Worm (Caenorhabditis elegans) whole organism, L1 larva: ENCODE measurements around the gene sms-3.

Experiments used
- C04F5.9 ChIP-seq: sonication (generic microtip); optimal IDR thresholded peaks from 2 replicates; lab custom pipeline; 2016; ENCODE audit warnings: missing genetic modification characterization, missing compliant biosample characterization
- C34B4.2 ChIP-seq: sonication (generic microtip); optimal IDR thresholded peaks from 2 replicates; lab custom pipeline; 2017; ENCODE audit warnings: mild to moderate bottlenecking, missing genetic modification characterization, missing compliant biosample characterization
- aha-1 ChIP-seq: fragments of 150-350 bp; optimal IDR thresholded peaks from 2 replicates; lab custom pipeline; 2014; ENCODE audit warnings: missing biosample characterization, missing genetic modification characterization
- alr-1 ChIP-seq: fragments of 200-800 bp; sonication (Bioruptor generic); optimal IDR thresholded peaks from 2 replicates; lab custom pipeline; 2018; ENCODE audit warnings: borderline replicate concordance, mild to moderate bottlenecking, missing genetic modification characterization, missing compliant biosample characterization
- ceh-63 ChIP-seq: fragments of 200-800 bp; sonication (Bioruptor generic); optimal IDR thresholded peaks from 2 replicates; lab custom pipeline; 2018; ENCODE audit warnings: mild to moderate bottlenecking, missing genetic modification characterization, missing compliant biosample characterization
- ceh-8 ChIP-seq: fragments of 200-800 bp; sonication (Bioruptor generic); optimal IDR thresholded peaks from 2 replicates; lab custom pipeline; 2018; ENCODE audit warnings: mild to moderate bottlenecking, missing genetic modification characterization, moderate library complexity, missing compliant biosample characterization
- ceh-82 ChIP-seq, 3 experiments: fragments of 150-350 bp in 1 of 3; sonication (generic microtip) in 2 of 3; optimal IDR thresholded peaks; 2 replicates each; lab custom pipeline; 2014 to 2017; ENCODE audit warnings: missing biosample characterization in 3 of 3, missing genetic modification characterization in 3 of 3
- ceh-90 ChIP-seq: sonication (generic microtip); optimal IDR thresholded peaks from 2 replicates; lab custom pipeline; 2016; ENCODE audit warnings: missing genetic modification characterization, missing compliant biosample characterization
- dpl-1 ChIP-seq, 3 experiments: fragments of 150-350 bp in 2 of 3; sonication (generic microtip) in 1 of 3; optimal IDR thresholded peaks; 2 replicates each; lab custom pipeline; 2014 to 2017; ENCODE audit warnings: missing biosample characterization in 3 of 3, missing genetic modification characterization in 3 of 3, missing genetic modification reagents in 3 of 3
- efl-3 ChIP-seq: fragments of 200-800 bp; sonication (Bioruptor generic); optimal IDR thresholded peaks from 2 replicates; lab custom pipeline; 2018; ENCODE audit warnings: mild to moderate bottlenecking, missing genetic modification characterization, missing compliant biosample characterization
- egl-27 ChIP-seq, 2 experiments: fragments of 150-350 bp in 1 of 2; sonication (generic microtip); optimal IDR thresholded peaks; 3 replicates each; lab custom pipeline; 2017 to 2018; ENCODE audit warnings: missing biosample characterization in 2 of 2, missing genetic modification characterization in 2 of 2, missing genetic modification reagents in 2 of 2
- elt-2 ChIP-seq: sonication (generic microtip); optimal IDR thresholded peaks from 2 replicates; lab custom pipeline; 2016; ENCODE audit warnings: missing genetic modification characterization, mild to moderate bottlenecking, inconsistent platforms, missing compliant biosample characterization, missing genetic modification reagents
- ets-5 ChIP-seq: fragments of 200-800 bp; sonication (Bioruptor generic); IDR thresholded peaks from 2 replicates; pipeline ENCODE4 v1.3.6; 2022; ENCODE audit warnings: missing genetic modification characterization, missing compliant biosample characterization
- fkh-10 ChIP-seq: sonication (generic microtip); optimal IDR thresholded peaks from 2 replicates; lab custom pipeline; 2017; ENCODE audit warnings: missing biosample characterization, missing genetic modification reagents, missing genetic modification characterization
- grh-1 ChIP-seq: fragments of 200-800 bp; sonication (Bioruptor generic); IDR thresholded peaks from 2 replicates; pipeline ENCODE4 v1.3.6; 2022; ENCODE audit warnings: missing genetic modification reagents, missing genetic modification characterization, missing compliant biosample characterization
- hlh-17 ChIP-seq: fragments of 200-800 bp; sonication (Bioruptor generic); optimal IDR thresholded peaks from 2 replicates; lab custom pipeline; 2018; ENCODE audit warnings: missing genetic modification characterization, mild to moderate bottlenecking, missing compliant biosample characterization, moderate library complexity, borderline replicate concordance
- hlh-4 ChIP-seq: sonication (generic microtip); optimal IDR thresholded peaks from 2 replicates; lab custom pipeline; 2016; ENCODE audit warnings: mild to moderate bottlenecking, missing genetic modification characterization, missing compliant biosample characterization
- hpl-2 ChIP-seq: fragments of 150-350 bp; optimal IDR thresholded peaks from 2 replicates; lab custom pipeline; 2014; ENCODE audit warnings: missing biosample characterization, missing genetic modification reagents, missing genetic modification characterization
- irx-1 ChIP-seq: sonication (generic microtip); optimal IDR thresholded peaks from 2 replicates; lab custom pipeline; 2016; ENCODE audit warnings: missing genetic modification characterization, missing compliant biosample characterization
- lin-13 ChIP-seq: fragments of 150-350 bp; optimal IDR thresholded peaks from 2 replicates; lab custom pipeline; 2014; ENCODE audit warnings: missing biosample characterization, missing genetic modification reagents, missing genetic modification characterization
- lin-14 ChIP-seq: fragments of 200-800 bp; sonication (Bioruptor generic); optimal IDR thresholded peaks from 2 replicates; lab custom pipeline; 2018; ENCODE audit warnings: mild to moderate bottlenecking, missing genetic modification characterization, moderate library complexity, missing compliant biosample characterization
- lir-3 ChIP-seq: sonication (generic microtip); optimal IDR thresholded peaks from 2 replicates; lab custom pipeline; 2016; ENCODE audit warnings: mild to moderate bottlenecking, missing genetic modification characterization, moderate library complexity, missing compliant biosample characterization; ENCODE audit not compliant: poor library complexity
- mab-9 ChIP-seq: fragments of 200-800 bp; sonication (Bioruptor generic); IDR thresholded peaks from 2 replicates; pipeline ENCODE4 v1.3.6; 2022; ENCODE audit warnings: missing genetic modification reagents, missing genetic modification characterization, missing compliant biosample characterization
- mdl-1 ChIP-seq, 2 experiments: fragments of 150-350 bp; optimal IDR thresholded peaks; 2 replicates each; lab custom pipeline; 2014 to 2017; ENCODE audit warnings: missing biosample characterization in 2 of 2, missing genetic modification characterization in 2 of 2, inconsistent platforms in 1 of 2
- nhr-12 ChIP-seq: sonication (generic microtip); optimal IDR thresholded peaks from 2 replicates; lab custom pipeline; 2017; ENCODE audit warnings: missing biosample characterization, missing genetic modification characterization
- nhr-20 ChIP-seq: sonication (generic microtip); optimal IDR thresholded peaks from 2 replicates; lab custom pipeline; 2016; ENCODE audit warnings: mild to moderate bottlenecking, missing genetic modification characterization, missing compliant biosample characterization
- nhr-237 ChIP-seq: fragments of 150-350 bp; optimal IDR thresholded peaks from 2 replicates; lab custom pipeline; 2014; ENCODE audit warnings: missing biosample characterization, missing genetic modification characterization
- nhr-28 ChIP-seq: fragments of 150-350 bp; optimal IDR thresholded peaks from 2 replicates; lab custom pipeline; 2014; ENCODE audit warnings: missing biosample characterization, missing genetic modification characterization
- nhr-71 ChIP-seq: sonication (generic microtip); optimal IDR thresholded peaks from 2 replicates; lab custom pipeline; 2016; ENCODE audit warnings: mild to moderate bottlenecking, missing genetic modification characterization, moderate library complexity, missing compliant biosample characterization
- nhr-76 ChIP-seq: sonication (generic microtip); optimal IDR thresholded peaks from 2 replicates; lab custom pipeline; 2017; ENCODE audit warnings: missing biosample characterization, missing genetic modification characterization
- nhr-77 ChIP-seq: fragments of 150-350 bp; optimal IDR thresholded peaks from 2 replicates; lab custom pipeline; 2014; ENCODE audit warnings: missing biosample characterization, missing genetic modification characterization
- nhr-85 ChIP-seq: sonication (generic microtip); peaks from one replicate; lab custom pipeline; 2016; ENCODE audit warnings: missing genetic modification characterization, inconsistent platforms, missing compliant biosample characterization
- nhr-90 ChIP-seq: sonication (generic microtip); optimal IDR thresholded peaks from 2 replicates; lab custom pipeline; 2016; ENCODE audit warnings: mild to moderate bottlenecking, missing genetic modification characterization, missing compliant biosample characterization; ENCODE audit not compliant: poor library complexity
- pag-3 ChIP-seq: sonication (generic microtip); optimal IDR thresholded peaks from 2 replicates; lab custom pipeline; 2017; ENCODE audit warnings: missing genetic modification characterization, mild to moderate bottlenecking, missing compliant biosample characterization, antibody characterized with exemption, borderline replicate concordance; ENCODE audit not compliant: insufficient read depth
- pax-3 ChIP-seq: fragments of 200-800 bp; sonication (Bioruptor generic); optimal IDR thresholded peaks from 2 replicates; lab custom pipeline; 2018; ENCODE audit warnings: mild to moderate bottlenecking, missing genetic modification characterization, moderate library complexity, missing compliant biosample characterization
- skn-1 ChIP-seq: fragments of 150-350 bp; optimal IDR thresholded peaks from 2 replicates; lab custom pipeline; 2014; ENCODE audit warnings: missing biosample characterization, missing genetic modification characterization
- snpc-4 ChIP-seq: fragments of 150-350 bp; optimal IDR thresholded peaks from 2 replicates; lab custom pipeline; 2014; ENCODE audit warnings: missing biosample characterization, missing genetic modification characterization
- snu-23 ChIP-seq: sonication (generic microtip); optimal IDR thresholded peaks from 2 replicates; lab custom pipeline; 2016; ENCODE audit warnings: missing genetic modification characterization, missing compliant biosample characterization
- sox-4 ChIP-seq: sonication (generic microtip); optimal IDR thresholded peaks from 2 replicates; lab custom pipeline; 2016; ENCODE audit warnings: missing genetic modification characterization, missing compliant biosample characterization
- sup-37 ChIP-seq: fragments of 200-800 bp; sonication (Bioruptor generic); optimal IDR thresholded peaks from 2 replicates; lab custom pipeline; 2018; ENCODE audit warnings: mild to moderate bottlenecking, missing genetic modification characterization, missing compliant biosample characterization
- swsn-7 ChIP-seq: sonication (generic microtip); optimal IDR thresholded peaks from 2 replicates; lab custom pipeline; 2016; ENCODE audit warnings: missing genetic modification characterization, missing compliant biosample characterization
- tbx-2 ChIP-seq: sonication (generic microtip); optimal IDR thresholded peaks from 2 replicates; lab custom pipeline; 2016; ENCODE audit warnings: missing genetic modification characterization, missing compliant biosample characterization
- tlp-1 ChIP-seq: fragments of 150-350 bp; optimal IDR thresholded peaks from 2 replicates; lab custom pipeline; 2014; ENCODE audit warnings: missing biosample characterization, missing genetic modification characterization
- unc-30 ChIP-seq: sonication (generic microtip); optimal IDR thresholded peaks from 2 replicates; lab custom pipeline; 2017; ENCODE audit warnings: missing biosample characterization, missing genetic modification characterization
- unc-98 ChIP-seq: fragments of 200-800 bp; sonication (Bioruptor generic); IDR thresholded peaks from 2 replicates; pipeline ENCODE4 v1.3.6; 2022; ENCODE audit warnings: missing genetic modification characterization, missing compliant biosample characterization
- xbp-1 ChIP-seq: sonication (generic microtip); optimal IDR thresholded peaks from 2 replicates; lab custom pipeline; 2016; ENCODE audit warnings: missing genetic modification characterization, missing compliant biosample characterization
- zip-4 ChIP-seq: fragments of 200-800 bp; sonication (Bioruptor generic); optimal IDR thresholded peaks from 2 replicates; lab custom pipeline; 2018; ENCODE audit warnings: mild to moderate bottlenecking, missing genetic modification characterization, moderate library complexity, missing compliant biosample characterization
- ztf-11 ChIP-seq, 2 experiments: sonication (generic microtip); optimal IDR thresholded peaks; 2 replicates each; lab custom pipeline; 2016 to 2017; ENCODE audit warnings: missing genetic modification characterization in 2 of 2, missing biosample characterization in 1 of 2, missing compliant biosample characterization in 1 of 2

sms-3 gene

ce11 chrIII:1619442-1619841 is 18.5 kb upstream of the sms-3 start, which contains the start of gene hsp-60:
Gene hsp-60 (plus strand): TSS chrIII:1619742.
- no peak for TF ChIP-seq skn-1
- TF ChIP-seq nhr-71 (tag; lab: Kevin White, UChicago) = no peak
- TF ChIP-seq lin-13 (GFP tag; lab: Kevin White, UChicago) = no peak
- TF ChIP-seq tbx-2 (tag; lab: Kevin White, UChicago) = no peak
- TF ChIP-seq nhr-237 (tag; lab: Kevin White, UChicago) = no peak
- TF ChIP-seq grh-1 (GFP tag; lab: Robert Waterston, UW) = no peak
- TF ChIP-seq C04F5.9 (tag; lab: Kevin White, UChicago) = no peak
- no peak for TF ChIP-seq lin-14 (GFP tag; lab: Kevin White, UChicago)
- TF ChIP-seq xbp-1 = no peak
- TF ChIP-seq egl-27 (tag; optimal IDR thresholded peaks at IDR 0.05; lab: Kevin White, UChicago) = no peak
- TF ChIP-seq fkh-10 (GFP tag; lab: Kevin White, UChicago) = no peak
- TF ChIP-seq hpl-2 (GFP tag; lab: Kevin White, UChicago) = no peak
- TF ChIP-seq ztf-11 (tag; optimal IDR thresholded peaks at IDR 0.05; lab: Kevin White, UChicago) = no peak
- TF ChIP-seq mdl-1 (tag; optimal IDR thresholded peaks at IDR 0.05; lab: Kevin White, UChicago) = no peak
- no peak for TF ChIP-seq irx-1
- TF ChIP-seq efl-3 = no peak

- TF ChIP-seq hlh-4 (tag; lab: Kevin White, UChicago) = no peak
- peak; percentile 92 for TF ChIP-seq nhr-77 (tag; lab: Kevin White, UChicago)
- peak; percentile 97 for TF ChIP-seq lir-3 (tag; lab: Kevin White, UChicago)
- TF ChIP-seq nhr-20 (tag; lab: Kevin White, UChicago) = peak; percentile 99
- no peak for TF ChIP-seq alr-1
- TF ChIP-seq hlh-17 (GFP tag; lab: Kevin White, UChicago) = peak; percentile 65
- peak; percentile 95 for TF ChIP-seq aha-1 (tag; lab: Kevin White, UChicago)
- peak; percentile 99 for TF ChIP-seq lin-13 (GFP tag; lab: Kevin White, UChicago)
- peak; percentile 99 for TF ChIP-seq swsn-7 (tag; lab: Kevin White, UChicago)
- peak in 1 of 2 experiments; percentile 92 for TF ChIP-seq mdl-1 (tag; optimal IDR thresholded peaks at IDR 0.05; lab: Kevin White, UChicago)
- TF ChIP-seq nhr-85 (tag; lab: Kevin White, UChicago) = peak; percentile 99
- peak; percentile 98 for TF ChIP-seq sox-4
- peak; percentile 85 for TF ChIP-seq ceh-63 (GFP tag; lab: Kevin White, UChicago)
- peak; percentile 37 for TF ChIP-seq nhr-28
- peak; percentile 38 to 66 for TF ChIP-seq egl-27 (tag; optimal IDR thresholded peaks at IDR 0.05; lab: Kevin White, UChicago)
- peak; percentile 99 for TF ChIP-seq tbx-2 (tag; lab: Kevin White, UChicago)
- TF ChIP-seq snpc-4 (tag; lab: Kevin White, UChicago) = peak; percentile 90
- peak; percentile 88 for TF ChIP-seq unc-30 (tag; lab: Kevin White, UChicago)
- TF ChIP-seq sup-37 = peak; percentile 98
- TF ChIP-seq pax-3 (tag; lab: Kevin White, UChicago) = peak; percentile 99
- peak; percentile 100 for TF ChIP-seq nhr-76 (tag; lab: Kevin White, UChicago)
- no peak for TF ChIP-seq tlp-1 (tag; lab: Kevin White, UChicago)
- peak; percentile 99 for TF ChIP-seq nhr-71 (tag; lab: Kevin White, UChicago)
- TF ChIP-seq skn-1 = peak; percentile 92
- peak; percentile 73 for TF ChIP-seq ceh-90 (tag; lab: Kevin White, UChicago)
- peak; percentile 96 for TF ChIP-seq zip-4
- peak; percentile 97 for TF ChIP-seq fkh-10 (GFP tag; lab: Kevin White, UChicago)
- TF ChIP-seq snu-23 (GFP tag; lab: Kevin White, UChicago) = peak; percentile 99
- TF ChIP-seq mab-9 (GFP tag; lab: Robert Waterston, UW) = peak; percentile 99
- peak; percentile 90 to 93 (median 91) for TF ChIP-seq dpl-1 (GFP tag; optimal IDR thresholded peaks at IDR 0.05; lab: Kevin White, UChicago)
- no peak for TF ChIP-seq pag-3 (tag; lab: Kevin White, UChicago)
- peak; percentile 95 for TF ChIP-seq C34B4.2
- peak; percentile 99 for TF ChIP-seq ceh-8
- peak; percentile 99 for TF ChIP-seq lin-14 (GFP tag; lab: Kevin White, UChicago)
- peak; percentile 95 to 97 (median 97) for TF ChIP-seq ceh-82 (tag; optimal IDR thresholded peaks at IDR 0.05; lab: Kevin White, UChicago)
- TF ChIP-seq ets-5 (GFP tag; lab: Robert Waterston, UW) = no peak
- TF ChIP-seq unc-98 (GFP tag; lab: Robert Waterston, UW) = peak; percentile 95
- TF ChIP-seq nhr-90 (tag; lab: Kevin White, UChicago) = peak; percentile 99
- TF ChIP-seq elt-2 (tag; lab: Kevin White, UChicago) = peak; percentile 96
- TF ChIP-seq grh-1 (GFP tag; lab: Robert Waterston, UW) = peak; percentile 99
- peak; percentile 72 for TF ChIP-seq nhr-12 (tag; lab: Kevin White, UChicago)
These were observed 18.0 kb upstream of the sms-3 start, which contains the start of gene Y22D7AL.10 for ce11 chrIII:1618915-1619314. Gene Y22D7AL.10 (minus strand): TSS chrIII:1618929.
